Fruit fly (Drosophila melanogaster) whole organism, adult: Measurements from ENCODE around the gene betaTub97EF.
"Not testable (repeated sequence)": the region's sequence is repeated elsewhere in the genome, so short reads cannot be mapped to it uniquely, and the experiment has no call there.

Experiments
- CG11617 ChIP-seq: fragments of 200-800 bp; sonication (Bioruptor generic); optimal IDR thresholded peaks from 2 replicates; lab custom pipeline; 2017; ENCODE audit warnings: mild to moderate bottlenecking, missing biosample characterization, missing genetic modification reagents, missing genetic modification characterization
- CG14711 ChIP-seq: fragments of 200-800 bp; sonication (Bioruptor generic); optimal IDR thresholded peaks from 2 replicates; lab custom pipeline; 2018; ENCODE audit warnings: missing biosample characterization, mild to moderate bottlenecking, missing genetic modification characterization, moderate library complexity
- CG1620 ChIP-seq: fragments of 200-800 bp; sonication (Bioruptor generic); optimal IDR thresholded peaks from 2 replicates; lab custom pipeline; 2016; ENCODE audit warnings: missing biosample characterization, missing genetic modification characterization
- CG7101 ChIP-seq: fragments of 200-800 bp; sonication (Bioruptor generic); optimal IDR thresholded peaks from 2 replicates; lab custom pipeline; 2018; ENCODE audit warnings: missing biosample characterization, mild to moderate bottlenecking, missing genetic modification characterization, moderate library complexity
- Clk ChIP-seq: fragments of 200-800 bp; sonication (Bioruptor generic); optimal IDR thresholded peaks from 2 replicates; lab custom pipeline; 2017; ENCODE audit warnings: missing biosample characterization, missing genetic modification characterization
- Crg-1 ChIP-seq: fragments of 200-800 bp; sonication (Bioruptor generic); optimal IDR thresholded peaks from 2 replicates; lab custom pipeline; 2016; ENCODE audit warnings: missing biosample characterization, missing genetic modification characterization
- cic ChIP-seq: fragments of 200-800 bp; sonication (Bioruptor generic); optimal IDR thresholded peaks from 2 replicates; lab custom pipeline; 2017; ENCODE audit warnings: missing biosample characterization, mild to moderate bottlenecking, missing genetic modification characterization, moderate library complexity
- kay ChIP-seq: fragments of 200-800 bp; sonication (Bioruptor generic); peaks from one replicate; lab custom pipeline; 2016; ENCODE audit warnings: missing biosample characterization, missing genetic modification characterization, borderline replicate concordance
- ovo ChIP-seq: fragments of 200-800 bp; sonication (Bioruptor generic); optimal IDR thresholded peaks from 2 replicates; lab custom pipeline; 2016; ENCODE audit warnings: missing biosample characterization, missing genetic modification characterization
- toe ChIP-seq: fragments of 200-800 bp; sonication (Bioruptor generic); optimal IDR thresholded peaks from 2 replicates; lab custom pipeline; 2016; ENCODE audit warnings: missing biosample characterization, missing genetic modification characterization

DNA sequence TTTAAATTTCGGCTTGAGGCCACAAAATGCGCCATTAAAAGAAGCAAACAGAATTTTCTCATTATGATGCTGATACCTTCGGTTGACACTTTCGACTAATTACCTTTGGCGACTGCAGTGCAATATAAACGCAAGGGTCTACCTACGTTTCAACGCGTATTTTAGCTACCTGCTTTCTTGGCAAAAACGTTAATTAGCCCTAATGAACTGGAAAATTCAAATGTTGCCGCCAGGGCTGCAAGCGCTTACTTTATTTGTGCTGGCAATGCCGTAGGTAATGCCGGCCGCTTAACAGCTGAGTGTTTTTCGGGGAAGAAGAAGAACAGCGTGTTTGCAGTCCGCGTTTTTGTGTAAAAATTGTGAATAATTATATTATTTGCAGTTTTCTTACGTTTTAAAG, 27.7 kb downstream of the betaTub97EF start, which contains the start of gene CG31253:
- TF ChIP-seq CG7101; CG11617 (GFP tag; lab: Kevin White, UChicago); Crg-1 (GFP tag; lab: Kevin White, UChicago); kay (GFP tag; lab: Kevin White, UChicago); CG14711 (tag; lab: Kevin White, UChicago); toe; CG1620 (GFP tag; lab: Kevin White, UChicago); cic; Clk (GFP tag; lab: Kevin White, UChicago); ovo: not testable (repeated sequence)
